Fruit fly (Drosophila melanogaster) whole organism, embryonic: ENCODE measurements around the gene CG8042.

Source experiments
- Bdp1 ChIP-seq: fragments of 200-800 bp; sonication (Bioruptor generic); optimal IDR thresholded peaks from 3 replicates; lab custom pipeline; 2016; ENCODE audit warnings: missing biosample characterization, missing genetic modification characterization
- CG10147 ChIP-seq: fragments of 200-800 bp; sonication (Bioruptor generic); optimal IDR thresholded peaks from 2 replicates; lab custom pipeline; 2019; ENCODE audit warnings: missing biosample characterization, mild to moderate bottlenecking, missing genetic modification characterization, moderate library complexity
- CG11247 ChIP-seq: fragments of 200-800 bp; sonication (Bioruptor generic); IDR thresholded peaks from 2 replicates; pipeline ENCODE4 v1.3.6; 2022; ENCODE audit warnings: missing biosample characterization, missing genetic modification characterization
- CG12744 ChIP-seq: fragments of 200-800 bp; sonication (Bioruptor generic); optimal IDR thresholded peaks from 2 replicates; lab custom pipeline; 2016; ENCODE audit warnings: missing biosample characterization, missing genetic modification characterization
- CG12942 ChIP-seq: fragments of 200-800 bp; sonication (Bioruptor generic); optimal IDR thresholded peaks from 3 replicates; lab custom pipeline; 2016; ENCODE audit warnings: missing biosample characterization, missing genetic modification characterization
- CG14441 ChIP-seq: fragments of 200-800 bp; sonication (Bioruptor generic); IDR thresholded peaks from 2 replicates; pipeline ENCODE4 v1.3.6; 2022; ENCODE audit warnings: missing biosample characterization, missing genetic modification characterization
- CG14860 ChIP-seq: fragments of 200-800 bp; sonication (Bioruptor generic); IDR thresholded peaks from 3 replicates; pipeline ENCODE4 v1.3.6; 2022; ENCODE audit warnings: missing biosample characterization, missing genetic modification characterization; ENCODE audit not compliant: partially characterized antibody
- CG15696 ChIP-seq: fragments of 200-800 bp; sonication (Bioruptor generic); optimal IDR thresholded peaks from 2 replicates; lab custom pipeline; 2019; ENCODE audit warnings: missing biosample characterization, mild to moderate bottlenecking, missing genetic modification characterization, moderate library complexity
- CG17361 ChIP-seq: fragments of 200-800 bp; sonication (Bioruptor generic); IDR thresholded peaks from 3 replicates; pipeline ENCODE4 v1.3.6; 2022; ENCODE audit warnings: missing biosample characterization, missing genetic modification characterization
- CG17829 ChIP-seq: fragments of 200-800 bp; optimal IDR thresholded peaks from 2 replicates; lab custom pipeline; 2019; ENCODE audit warnings: missing biosample characterization, mild to moderate bottlenecking, missing genetic modification characterization, moderate library complexity
- CG31441 ChIP-seq: fragments of 200-800 bp; sonication (Bioruptor generic); IDR thresholded peaks from 2 replicates; pipeline ENCODE4 v1.3.6; 2022; ENCODE audit warnings: missing biosample characterization, missing genetic modification characterization
- CG32532 ChIP-seq: fragments of 200-800 bp; sonication (Bioruptor generic); IDR thresholded peaks from 2 replicates; pipeline ENCODE4 v1.3.6; 2022; ENCODE audit warnings: missing biosample characterization, missing genetic modification characterization
- CG3281 ChIP-seq: fragments of 200-800 bp; sonication (Bioruptor generic); optimal IDR thresholded peaks from 3 replicates; lab custom pipeline; 2017; ENCODE audit warnings: missing biosample characterization, mild to moderate bottlenecking, missing genetic modification characterization
- CG33213 ChIP-seq: fragments of 200-800 bp; sonication (Bioruptor generic); optimal IDR thresholded peaks from 3 replicates; lab custom pipeline; 2016; ENCODE audit warnings: missing biosample characterization, missing genetic modification characterization
- CG4328 ChIP-seq: fragments of 200-800 bp; sonication (Bioruptor generic); optimal IDR thresholded peaks from 3 replicates; lab custom pipeline; 2017; ENCODE audit warnings: missing biosample characterization, missing genetic modification reagents, missing genetic modification characterization
- CG4424 ChIP-seq: fragments of 200-800 bp; sonication (Bioruptor generic); optimal IDR thresholded peaks from 3 replicates; lab custom pipeline; 2016; ENCODE audit warnings: missing biosample characterization, missing genetic modification characterization
- CkIIα-i1 ChIP-seq: fragments of 200-800 bp; sonication (Bioruptor generic); IDR thresholded peaks from 2 replicates; pipeline ENCODE4 v1.3.6; 2022; ENCODE audit warnings: missing biosample characterization, missing genetic modification characterization
- CoRest ChIP-seq: fragments of 200-800 bp; sonication (Bioruptor generic); optimal IDR thresholded peaks from 3 replicates; lab custom pipeline; 2018; ENCODE audit warnings: missing biosample characterization, mild to moderate bottlenecking, missing genetic modification characterization, moderate library complexity
- ERR ChIP-seq: fragments of 200-800 bp; sonication (Bioruptor generic); optimal IDR thresholded peaks from 2 replicates; lab custom pipeline; 2016; ENCODE audit warnings: missing biosample characterization, missing genetic modification characterization
- Ets65A ChIP-seq: fragments of 200-800 bp; sonication (Bioruptor generic); peaks from one replicate; lab custom pipeline; 2016; ENCODE audit warnings: missing biosample characterization, missing genetic modification characterization
- Hmx ChIP-seq: fragments of 200-800 bp; sonication (Bioruptor generic); optimal IDR thresholded peaks from 2 replicates; lab custom pipeline; 2016; ENCODE audit warnings: missing biosample characterization, missing genetic modification characterization
- Hsf ChIP-seq: fragments of 200-800 bp; sonication (Bioruptor generic); optimal IDR thresholded peaks from 3 replicates; lab custom pipeline; 2016; ENCODE audit warnings: missing biosample characterization, missing genetic modification characterization
- Xrp1 ChIP-seq: fragments of 200-800 bp; sonication (Bioruptor generic); IDR thresholded peaks from 2 replicates; pipeline ENCODE4 v1.3.6; 2022; ENCODE audit warnings: missing biosample characterization, missing genetic modification characterization
- YL-1 ChIP-seq: fragments of 200-800 bp; sonication (Bioruptor generic); optimal IDR thresholded peaks from 3 replicates; lab custom pipeline; 2017; ENCODE audit warnings: missing biosample characterization, mild to moderate bottlenecking, missing genetic modification characterization
- bcd ChIP-seq: fragments of 200-800 bp; sonication (Bioruptor generic); optimal IDR thresholded peaks from 2 replicates; lab custom pipeline; 2017; ENCODE audit warnings: missing biosample characterization, mild to moderate bottlenecking, missing genetic modification characterization
- cad ChIP-seq: fragments of >200 bp; optimal IDR thresholded peaks from 2 replicates; lab custom pipeline; 2017; ENCODE audit warnings: missing biosample characterization, missing genetic modification characterization
- crp ChIP-seq, 2 experiments: fragments of 200-800 bp; sonication (Bioruptor generic); optimal IDR thresholded peaks; 2 replicates in 1 of 2; 3 replicates in 1 of 2; lab custom pipeline; 2017; ENCODE audit warnings: missing biosample characterization in 2 of 2, missing genetic modification characterization in 2 of 2, mild to moderate bottlenecking in 1 of 2, moderate library complexity in 1 of 2
- disco-r ChIP-seq: fragments of 200-800 bp; sonication (Bioruptor generic); optimal IDR thresholded peaks from 2 replicates; lab custom pipeline; 2016; ENCODE audit warnings: missing biosample characterization, missing genetic modification characterization
- esg ChIP-seq: fragments of 200-800 bp; sonication (Bioruptor generic); conservative IDR thresholded peaks from 2 replicates; pipeline ENCODE4 v1.3.6; 2022; ENCODE audit warnings: missing biosample characterization, missing genetic modification characterization
- exex ChIP-seq: fragments of 200-800 bp; sonication (Bioruptor generic); optimal IDR thresholded peaks from 4 replicates; lab custom pipeline; 2018; ENCODE audit warnings: missing biosample characterization, mild to moderate bottlenecking, missing genetic modification characterization, moderate library complexity
- gem ChIP-seq: fragments of 200-800 bp; sonication (Bioruptor generic); optimal IDR thresholded peaks from 2 replicates; lab custom pipeline; 2019; ENCODE audit warnings: missing biosample characterization, mild to moderate bottlenecking, missing genetic modification characterization, moderate library complexity
- gro ChIP-seq: fragments of 200-800 bp; sonication (Bioruptor generic); optimal IDR thresholded peaks from 2 replicates; lab custom pipeline; 2016; ENCODE audit warnings: missing biosample characterization, missing genetic modification characterization
- h ChIP-seq: fragments of >200 bp; optimal IDR thresholded peaks from 2 replicates; lab custom pipeline; 2017
- ham ChIP-seq: fragments of 200-800 bp; sonication (Bioruptor generic); IDR thresholded peaks from 2 replicates; pipeline ENCODE4 v1.3.6; 2022; ENCODE audit warnings: missing biosample characterization, missing genetic modification characterization
- hbn ChIP-seq: fragments of 200-800 bp; sonication (Bioruptor generic); IDR thresholded peaks from 2 replicates; pipeline ENCODE4 v1.3.6; 2022; ENCODE audit warnings: missing biosample characterization, missing genetic modification characterization; ENCODE audit not compliant: partially characterized antibody
- jing ChIP-seq: fragments of 200-800 bp; sonication (Bioruptor generic); optimal IDR thresholded peaks from 2 replicates; lab custom pipeline; 2018; ENCODE audit warnings: missing biosample characterization, mild to moderate bottlenecking, missing genetic modification characterization
- jumu ChIP-seq: fragments of 200-800 bp; sonication (Bioruptor generic); optimal IDR thresholded peaks from 3 replicates; lab custom pipeline; 2016; ENCODE audit warnings: missing biosample characterization, missing genetic modification characterization
- lbe ChIP-seq: fragments of 200-800 bp; sonication (Bioruptor generic); optimal IDR thresholded peaks from 2 replicates; lab custom pipeline; 2016; ENCODE audit warnings: missing biosample characterization, mild to moderate bottlenecking, missing genetic modification characterization
- maf-S ChIP-seq: fragments of 200-800 bp; sonication (Bioruptor generic); optimal IDR thresholded peaks from 2 replicates; lab custom pipeline; 2016; ENCODE audit warnings: missing biosample characterization, missing genetic modification characterization
- nerfin-1 ChIP-seq: fragments of 200-800 bp; sonication (Bioruptor generic); optimal IDR thresholded peaks from 3 replicates; lab custom pipeline; 2019; ENCODE audit warnings: missing biosample characterization, mild to moderate bottlenecking, missing genetic modification characterization, moderate library complexity
- prd ChIP-seq, 3 experiments: fragments of >200 bp in 2 of 3; fragments of 200-800 bp in 1 of 3; sonication (Bioruptor generic) in 1 of 3; optimal IDR thresholded peaks in 2 of 3; IDR thresholded peaks in 1 of 3; 2 replicates in 2 of 3; 3 replicates in 1 of 3; pipeline versions ENCODE4 v1.3.6 to Lab custom; 2017 to 2022; ENCODE audit warnings: missing biosample characterization in 1 of 3, missing genetic modification characterization in 1 of 3
- repo ChIP-seq: fragments of 200-800 bp; sonication (Bioruptor generic); optimal IDR thresholded peaks from 2 replicates; lab custom pipeline; 2016; ENCODE audit warnings: missing biosample characterization, missing genetic modification characterization
- rib ChIP-seq: fragments of 200-800 bp; sonication (Bioruptor generic); IDR thresholded peaks from 2 replicates; pipeline ENCODE4 v1.3.6; 2022; ENCODE audit warnings: missing biosample characterization, missing genetic modification characterization
- schlank ChIP-seq: fragments of 200-800 bp; sonication (Bioruptor generic); optimal IDR thresholded peaks from 2 replicates; lab custom pipeline; 2018; ENCODE audit warnings: missing biosample characterization, mild to moderate bottlenecking, missing genetic modification characterization
- sens ChIP-seq: fragments of 200-800 bp; sonication (Bioruptor generic); peaks from one replicate; lab custom pipeline; 2016; ENCODE audit warnings: missing biosample characterization, missing genetic modification characterization
- sqz ChIP-seq: fragments of 200-800 bp; sonication (Bioruptor generic); optimal IDR thresholded peaks from 3 replicates; lab custom pipeline; 2018; ENCODE audit warnings: missing biosample characterization, mild to moderate bottlenecking, missing genetic modification characterization
- ssp ChIP-seq: fragments of 200-800 bp; sonication (Bioruptor generic); IDR thresholded peaks from 2 replicates; pipeline ENCODE4 v1.3.6; 2022; ENCODE audit warnings: missing biosample characterization, missing genetic modification characterization
- stc ChIP-seq: fragments of 200-800 bp; sonication (Bioruptor generic); IDR thresholded peaks from 2 replicates; pipeline ENCODE4 v1.3.6; 2022; ENCODE audit warnings: missing biosample characterization, missing genetic modification characterization
- stwl ChIP-seq: fragments of 200-800 bp; sonication (Bioruptor generic); optimal IDR thresholded peaks from 3 replicates; lab custom pipeline; 2018; ENCODE audit warnings: missing biosample characterization, mild to moderate bottlenecking, missing genetic modification characterization, moderate library complexity
- sug ChIP-seq: fragments of 200-800 bp; optimal IDR thresholded peaks from 2 replicates; lab custom pipeline; 2019; ENCODE audit warnings: missing biosample characterization, mild to moderate bottlenecking, missing genetic modification characterization, moderate library complexity
- tll ChIP-seq, 2 experiments: fragments of 200-800 bp in 1 of 2; fragments of >200 bp in 1 of 2; sonication (Bioruptor generic) in 1 of 2; optimal IDR thresholded peaks; 2 replicates each; lab custom pipeline; 2017 to 2019; ENCODE audit warnings: missing biosample characterization in 2 of 2, missing genetic modification characterization in 2 of 2, mild to moderate bottlenecking in 1 of 2, moderate library complexity in 1 of 2
- vfl ChIP-seq: fragments of 200-800 bp; sonication (Bioruptor generic); optimal IDR thresholded peaks from 2 replicates; lab custom pipeline; 2016; ENCODE audit warnings: missing biosample characterization, missing genetic modification characterization
- vvl ChIP-seq: fragments of 200-800 bp; sonication (Bioruptor generic); IDR thresholded peaks from 2 replicates; pipeline ENCODE4 v1.3.6; 2022; ENCODE audit warnings: missing biosample characterization, missing genetic modification characterization

CG8042 gene

DNA sequence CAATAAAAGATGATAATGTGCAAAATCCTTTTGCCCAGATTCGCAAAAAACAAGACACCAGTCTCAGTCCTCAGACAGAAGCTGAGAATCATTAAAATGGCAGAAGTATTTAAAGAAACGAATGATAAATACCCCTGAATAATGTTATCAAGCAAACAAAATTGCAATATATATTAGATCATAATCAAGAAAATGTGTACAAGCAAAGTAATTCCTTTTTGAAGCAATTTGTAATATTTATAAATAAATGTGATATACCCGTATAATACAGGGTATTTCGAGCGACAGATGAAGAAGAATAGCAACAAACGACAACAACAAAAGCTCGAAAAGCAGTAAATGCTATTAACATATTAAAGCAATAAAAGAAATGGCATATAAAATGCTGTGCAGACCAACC is 16.7 kb downstream of the CG8042 start (continued):
- TF ChIP-seq esg (GFP tag; lab: Robert Waterston, UW) (no peak), CG3281 (GFP tag; lab: Kevin White, UChicago) (no peak), CG31441 (GFP tag; lab: Robert Waterston, UW) (no peak), gro (no peak), CG33213 (GFP tag; lab: Kevin White, UChicago) (no peak), stwl (no peak), disco-r (GFP tag; lab: Kevin White, UChicago) (no peak), CG14441 (no peak), CG10147 (no peak), CG12744 (GFP tag; lab: Kevin White, UChicago) (no peak), CG17829 (tag; lab: Kevin White, UChicago) (peak; percentile 10), CG15696 (tag; lab: Kevin White, UChicago) (no peak), tll (GFP tag; optimal IDR thresholded peaks at IDR 0.05; lab: Kevin White, UChicago) (no peak), ham (GFP tag; lab: Robert Waterston, UW) (no peak), crp (GFP tag; optimal IDR thresholded peaks at IDR 0.05; lab: Kevin White, UChicago) (no peak), CoRest (no peak), ERR (GFP tag; lab: Kevin White, UChicago) (no peak), CG12942 (no peak), ssp (no peak), h (lab: Kevin White, UChicago) (no peak), vfl (no peak), Hmx (GFP tag; lab: Kevin White, UChicago) (no peak), jumu (GFP tag; lab: Kevin White, UChicago) (no peak), CkIIα-i1 (GFP tag; lab: Robert Waterston, UW) (no peak), cad (GFP tag; lab: Kevin White, UChicago) (no peak), stc (GFP tag; lab: Robert Waterston, UW) (no peak), maf-S (no peak), repo (GFP tag; lab: Kevin White, UChicago) (no peak), bcd (GFP tag; lab: Kevin White, UChicago) (no peak)

DNA sequence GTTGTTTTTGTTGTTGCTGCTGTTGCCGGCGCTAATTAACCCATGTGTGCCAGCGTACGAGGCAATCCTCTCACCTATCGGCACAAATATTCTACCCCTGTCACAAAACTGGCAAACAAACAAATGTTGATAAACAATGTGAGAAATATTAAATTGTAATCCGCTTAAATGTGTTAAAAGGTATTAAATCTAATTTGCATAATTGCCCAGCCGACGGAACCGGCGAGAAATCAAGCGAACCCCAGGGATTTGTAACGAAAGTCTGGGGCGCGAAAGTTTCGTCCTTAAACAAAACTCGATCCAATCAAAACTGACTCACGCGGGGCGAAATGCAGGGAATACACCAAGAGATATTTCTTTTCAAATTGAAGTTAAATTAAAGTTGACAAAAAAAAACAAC is 18.1 kb downstream of the CG8042 start:
- no peak for TF ChIP-seq Hsf
- TF ChIP-seq prd (optimal IDR thresholded peaks at IDR 0.05; lab: Kevin White, UChicago) = no peak
- 0 out of 3 replicates have a peak, but pooled peaks have one; percentile 6 for TF ChIP-seq prd (GFP tag; IDR thresholded peaks at IDR 0.05; lab: Robert Waterston, UW)
- no peak for TF ChIP-seq lbe (GFP tag; lab: Kevin White, UChicago)
- no peak for TF ChIP-seq CG32532 (GFP tag; lab: Robert Waterston, UW)
- TF ChIP-seq sug (tag; lab: Kevin White, UChicago) = no peak
- TF ChIP-seq schlank (tag; lab: Kevin White, UChicago) = no peak
- TF ChIP-seq sqz (GFP tag; lab: Kevin White, UChicago) = peak; percentile 38
- TF ChIP-seq Xrp1 = peak; percentile 29; the same call in 1 of the 2 replicates
- no peak for TF ChIP-seq CG15696 (tag; lab: Kevin White, UChicago)
- TF ChIP-seq gem (tag; lab: Kevin White, UChicago) = peak; percentile 16
- no peak for TF ChIP-seq rib
- no peak for TF ChIP-seq YL-1 (GFP tag; lab: Kevin White, UChicago)
- no peak for TF ChIP-seq CG14860
- TF ChIP-seq Bdp1 (GFP tag; lab: Kevin White, UChicago) = no peak
- TF ChIP-seq CG31441 (GFP tag; lab: Robert Waterston, UW) = 0 out of 2 replicates have a peak, but pooled peaks have one; percentile 17
- TF ChIP-seq CG11247 = no peak
- no peak for TF ChIP-seq jing (GFP tag; lab: Kevin White, UChicago)
- TF ChIP-seq CG17361 (GFP tag; lab: Robert Waterston, UW) = no peak
- TF ChIP-seq nerfin-1 (tag; lab: Kevin White, UChicago) = no peak
- no peak for TF ChIP-seq exex (tag; lab: Kevin White, UChicago)
- no peak for TF ChIP-seq vvl (GFP tag; lab: Robert Waterston, UW)
- TF ChIP-seq Ets65A (GFP tag; lab: Kevin White, UChicago) = peak; percentile 60
- no peak for TF ChIP-seq hbn
- TF ChIP-seq CG4328 (GFP tag; lab: Kevin White, UChicago) = no peak
- TF ChIP-seq sens (GFP tag; lab: Kevin White, UChicago) = peak; percentile 26
- TF ChIP-seq CG4424 = no peak
- no peak for TF ChIP-seq disco-r (GFP tag; lab: Kevin White, UChicago)
